Fruit fly (Drosophila melanogaster): Measurements from ENCODE around the gene CG4194.
A peak's percentile ranks its signal among the peaks of the same experiment; 100 is the strongest.

CG4194 gene

DNA sequence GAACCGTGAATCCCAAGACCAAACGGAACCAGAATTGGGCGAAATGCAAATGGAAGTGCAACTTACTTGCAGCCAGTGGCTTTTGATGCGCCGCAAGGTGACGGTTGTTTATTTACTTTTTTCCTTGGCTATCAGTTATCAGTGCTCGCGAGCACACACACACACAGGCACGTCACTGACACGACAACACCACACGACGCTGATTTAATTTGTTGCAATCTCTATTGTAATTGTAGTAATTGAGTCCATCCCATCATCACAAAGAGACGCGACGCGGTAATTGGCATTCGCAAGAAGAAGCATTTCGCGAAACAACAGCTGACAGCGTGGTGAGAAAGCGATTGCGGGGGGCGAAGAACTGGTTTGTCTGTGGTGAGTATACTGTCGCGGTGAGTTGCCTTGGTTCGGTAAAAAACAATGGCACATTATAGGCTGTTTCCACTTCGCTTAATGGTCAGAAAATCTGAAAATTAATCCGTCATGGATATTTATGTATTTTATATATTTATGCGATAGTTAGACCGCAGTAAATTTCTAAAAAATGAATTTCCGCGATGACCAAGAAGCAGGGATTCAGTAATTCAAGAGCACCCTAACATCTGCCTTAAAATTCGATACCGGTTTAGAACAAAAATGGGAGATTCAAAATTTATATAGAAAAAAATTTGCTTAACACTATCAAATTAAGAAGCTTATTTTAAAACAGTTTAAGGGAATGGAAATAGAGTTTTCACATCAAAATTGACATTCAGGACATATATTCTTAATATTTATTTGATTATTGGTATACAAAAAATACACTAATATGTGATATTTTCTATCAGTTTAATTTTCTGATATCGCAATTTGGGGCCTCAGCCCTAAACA is 26.2 kb upstream of the CG4194 start, which contains the start of the genes Actn and usp (continued):
- TF ChIP-seq salr (GFP tag; optimal IDR thresholded peaks at IDR 0.05), result no peak
- TF ChIP-seq CG3919 (GFP tag; optimal IDR thresholded peaks at IDR 0.05), result peak; percentile 25
- peak; percentile 78 for TF ChIP-seq Eip78C (GFP tag)
- peak; percentile 42 for TF ChIP-seq Met (GFP tag; optimal IDR thresholded peaks at IDR 0.05)
- TF ChIP-seq CG31627 (GFP tag; optimal IDR thresholded peaks at IDR 0.05), result peak; percentile 40
- peak; percentile 43; the same call in 1 of the 3 replicates for TF ChIP-seq CG6163 (GFP tag; IDR thresholded peaks at IDR 0.05)
- TF ChIP-seq vri (GFP tag; optimal IDR thresholded peaks at IDR 0.05), result peak; percentile 19
- no peak for TF ChIP-seq Ets21C (GFP tag; optimal IDR thresholded peaks at IDR 0.05)
- TF ChIP-seq pdm3 (GFP tag; optimal IDR thresholded peaks at IDR 0.05), result peak; percentile 44
- TF ChIP-seq Ets96B (tag; optimal IDR thresholded peaks at IDR 0.05), result peak; percentile 6
- TF ChIP-seq Sox15 (GFP tag; optimal IDR thresholded peaks at IDR 0.05), result no peak
- TF ChIP-seq Sox14 (GFP tag; optimal IDR thresholded peaks at IDR 0.05), result peak; percentile 64
- TF ChIP-seq Hr38 (GFP tag; optimal IDR thresholded peaks at IDR 0.05), result no peak
- peak; percentile 32 for TF ChIP-seq lz (GFP tag; optimal IDR thresholded peaks at IDR 0.05)
- no peak for TF ChIP-seq CG6276 (GFP tag; optimal IDR thresholded peaks at IDR 0.05)
- no peak for TF ChIP-seq CG11294 (GFP tag; IDR thresholded peaks at IDR 0.05)
- no peak for TF ChIP-seq spab (GFP tag; optimal IDR thresholded peaks at IDR 0.05)

DNA sequence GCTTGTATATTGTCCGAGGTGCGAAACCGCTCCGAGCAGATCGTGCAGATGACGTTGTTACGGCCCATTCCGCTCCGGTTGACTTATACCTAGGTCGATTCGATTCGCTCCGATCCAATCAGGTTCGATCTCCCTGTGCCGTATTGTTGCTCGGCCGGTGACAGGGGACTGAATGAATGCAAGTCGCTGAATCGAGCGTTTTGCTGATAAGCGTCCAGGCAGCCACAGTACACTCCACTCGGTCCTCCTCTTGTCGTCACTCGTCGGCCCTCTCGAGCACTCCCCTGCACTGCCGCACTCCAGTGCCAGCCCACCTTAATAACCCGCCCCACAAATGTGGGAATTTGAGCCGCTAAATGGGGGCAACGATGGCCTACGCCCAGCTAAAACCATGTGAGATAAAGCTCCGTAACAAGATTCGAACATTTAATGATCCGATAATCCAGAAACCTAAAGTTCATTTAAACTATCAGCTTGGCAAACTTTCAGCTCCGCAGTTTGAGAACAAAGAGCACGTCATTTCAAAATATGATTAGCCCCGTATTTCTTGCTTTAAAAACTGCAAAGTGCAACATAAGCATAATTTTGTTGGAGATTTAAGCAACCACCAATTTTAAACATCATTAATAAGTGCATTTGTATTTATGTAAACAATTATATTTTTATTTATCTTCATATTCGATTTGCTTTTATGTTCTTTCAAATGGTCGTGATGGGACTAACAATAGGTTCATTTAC is 24.6 kb upstream of the CG4194 start, which contains the start of gene CG4325:
TSS of gene CG4325 (minus strand) at position 159 of the 738 bp plus-strand sequence.
- TF ChIP-seq Eip78C (GFP tag) (peak; percentile 15), pdm3 (GFP tag; optimal IDR thresholded peaks at IDR 0.05) (no peak), vri (GFP tag; optimal IDR thresholded peaks at IDR 0.05) (peak; percentile 39), CG6163 (GFP tag; IDR thresholded peaks at IDR 0.05) (0 out of 3 replicates have a peak, but pooled peaks have one; percentile 16), Sox15 (GFP tag; optimal IDR thresholded peaks at IDR 0.05) (no peak), CG11294 (GFP tag; IDR thresholded peaks at IDR 0.05) (no peak), svp (GFP tag) (peak; percentile 95)

DNA sequence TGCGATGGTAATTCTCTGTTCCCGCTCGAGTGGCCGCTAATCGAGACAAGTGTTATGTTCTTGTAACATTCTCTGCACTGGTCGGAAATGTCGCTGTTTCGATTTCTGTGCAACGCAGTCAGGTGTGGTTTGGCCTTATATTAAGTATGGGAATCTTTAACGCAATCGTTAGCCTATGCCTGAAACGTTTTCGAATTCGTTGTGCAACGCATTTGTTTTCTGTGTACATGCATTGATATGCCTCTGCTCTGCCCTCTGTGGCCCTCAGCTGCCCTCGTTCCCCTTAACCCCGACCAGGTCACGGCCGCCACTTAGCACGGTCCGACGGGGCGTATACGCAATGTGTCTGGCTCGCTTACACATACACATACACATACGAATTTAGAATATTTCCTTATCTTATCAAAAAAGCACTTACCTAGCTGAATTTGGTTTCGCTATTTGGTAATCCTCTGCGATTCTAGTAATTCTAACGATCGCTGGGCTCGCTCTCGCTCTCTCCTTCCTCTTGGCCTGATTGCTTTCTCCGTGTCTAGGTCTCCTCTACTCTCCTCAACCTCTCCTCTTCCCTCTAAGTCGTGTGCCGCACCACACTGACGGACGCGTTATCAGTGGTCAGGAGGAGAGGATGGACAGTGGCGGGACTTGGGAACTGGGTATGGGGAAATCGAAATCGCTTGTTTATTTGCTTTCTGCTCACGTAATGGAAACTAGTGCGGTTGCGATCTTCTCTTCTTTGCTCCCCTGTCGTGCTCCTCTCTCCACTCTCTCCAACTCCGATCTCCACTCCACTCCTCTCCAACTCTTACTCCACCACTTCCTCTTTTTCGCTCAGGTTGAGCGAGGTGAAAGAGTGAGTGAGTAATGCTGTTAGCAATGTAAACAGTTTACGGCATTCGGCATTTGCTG is 19.4 kb upstream of the CG4194 start:
- TF ChIP-seq dsx (GFP tag; optimal IDR thresholded peaks at IDR 0.05; ENCODE audit: poor library complexity, severe bottlenecking), result no peak
- TF ChIP-seq Eip78C (GFP tag), result peak; percentile 33
- peak; percentile 70 for TF ChIP-seq svp (GFP tag)
- no peak for TF ChIP-seq dac (GFP tag; optimal IDR thresholded peaks at IDR 0.05)
- TF ChIP-seq CG10669 (GFP tag; optimal IDR thresholded peaks at IDR 0.05), result no peak
- TF ChIP-seq vri (GFP tag; optimal IDR thresholded peaks at IDR 0.05), result peak; percentile 87
- TF ChIP-seq CG6276 (GFP tag; optimal IDR thresholded peaks at IDR 0.05), result no peak
- TF ChIP-seq CG8319 (GFP tag; optimal IDR thresholded peaks at IDR 0.05), result no peak
- peak; percentile 51 for TF ChIP-seq fkh (GFP tag; optimal IDR thresholded peaks at IDR 0.05)
- TF ChIP-seq Met (GFP tag; optimal IDR thresholded peaks at IDR 0.05), result peak; percentile 31

DNA sequence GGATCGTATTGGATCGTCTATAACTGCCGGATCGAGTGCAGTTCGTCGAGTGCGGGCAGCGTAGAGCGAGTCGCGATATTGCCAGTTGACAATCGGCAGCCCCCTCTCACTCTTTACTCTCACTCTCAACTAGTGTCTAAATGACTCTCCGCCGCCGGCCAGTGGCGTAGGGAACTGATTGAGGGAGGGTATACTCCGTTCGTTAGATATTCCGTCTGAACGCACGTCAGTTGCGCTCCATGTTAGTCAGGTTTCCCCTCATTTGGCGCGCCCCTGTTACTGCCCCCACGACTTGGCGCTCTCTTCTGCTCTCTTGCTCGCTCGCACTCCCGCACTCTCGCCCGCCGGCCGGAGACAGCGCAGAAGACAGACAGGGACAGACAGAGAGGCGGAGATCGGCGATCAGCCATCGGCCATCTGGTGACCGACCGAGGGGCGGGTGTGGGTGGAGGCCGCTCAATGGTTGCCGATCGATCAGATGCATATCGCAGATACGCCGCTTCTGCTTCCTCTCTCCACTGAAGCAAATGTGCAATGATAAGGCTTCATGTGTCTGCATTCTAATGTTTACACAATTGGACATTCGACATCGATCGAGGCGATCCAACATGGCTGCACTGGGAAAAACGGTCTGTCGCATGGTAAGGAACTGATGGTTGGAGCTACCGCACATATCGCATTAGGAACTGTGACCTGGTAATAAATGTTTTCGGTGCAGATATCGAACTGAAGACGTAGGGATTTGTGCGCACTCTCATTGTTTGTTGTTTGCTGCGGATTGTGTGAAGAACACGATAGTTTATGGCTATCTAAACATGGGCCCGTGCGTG is 18.1 kb upstream of the CG4194 start, which contains the start of gene moody:
TSS of gene moody (minus strand) at position 51 of the 830 bp plus-strand sequence.
- peak; percentile 83 for TF ChIP-seq CG9139 (GFP tag; optimal IDR thresholded peaks at IDR 0.05)
- TF ChIP-seq topi (GFP tag; optimal IDR thresholded peaks at IDR 0.05), result peak; percentile 91
- peak; percentile 83 for TF ChIP-seq fd85E (GFP tag; optimal IDR thresholded peaks at IDR 0.05)
- TF ChIP-seq Lpt (GFP tag; optimal IDR thresholded peaks at IDR 0.05), result peak; percentile 92
- peak; percentile 82 for TF ChIP-seq spab (GFP tag; optimal IDR thresholded peaks at IDR 0.05)
- TF ChIP-seq Hr38 (GFP tag; optimal IDR thresholded peaks at IDR 0.05), result peak; percentile 86
- peak; percentile 91 for TF ChIP-seq CG1621 (tag; optimal IDR thresholded peaks at IDR 0.05)
- peak; percentile 90 for TF ChIP-seq acj6 (GFP tag; optimal IDR thresholded peaks at IDR 0.05)
- TF ChIP-seq CG4318 (GFP tag; optimal IDR thresholded peaks at IDR 0.05), result peak; percentile 93
- TF ChIP-seq Hr39 (GFP tag; optimal IDR thresholded peaks at IDR 0.05), result peak; percentile 93
- peak; percentile 89 for TF ChIP-seq Ets21C (GFP tag; optimal IDR thresholded peaks at IDR 0.05)
- TF ChIP-seq CG6808 (GFP tag; optimal IDR thresholded peaks at IDR 0.05), result peak; percentile 89
- TF ChIP-seq CG8319 (GFP tag; optimal IDR thresholded peaks at IDR 0.05), result peak; percentile 88
- TF ChIP-seq Sox102F (GFP tag; optimal IDR thresholded peaks at IDR 0.05), result peak; percentile 92
- TF ChIP-seq CG6163 (GFP tag; IDR thresholded peaks at IDR 0.05), result peak; percentile 99
- peak; percentile 95 for TF ChIP-seq Gug (GFP tag; IDR thresholded peaks at IDR 0.05)
- peak; percentile 93 for TF ChIP-seq esn (GFP tag; optimal IDR thresholded peaks at IDR 0.05)
- TF ChIP-seq Sox14 (GFP tag; optimal IDR thresholded peaks at IDR 0.05), result peak; percentile 95
- TF ChIP-seq Ets96B (tag; optimal IDR thresholded peaks at IDR 0.05), result peak; percentile 88
- TF ChIP-seq salr (GFP tag; optimal IDR thresholded peaks at IDR 0.05), result peak; percentile 84 to 85
- TF ChIP-seq CG6792 (GFP tag; optimal IDR thresholded peaks at IDR 0.05), result peak; percentile 96

All from whole organism, prepupa.